Fruit fly (Drosophila melanogaster) whole organism: ENCODE data around the gene CG13026.

Experiments used
- pan ChIP-seq: fragments of >200 bp; optimal IDR thresholded peaks from 2 replicates; lab custom pipeline; 2017
- psq ChIP-seq: fragments of >200 bp; optimal IDR thresholded peaks from 2 replicates; lab custom pipeline; 2017

dm6 chr3L:16699292-16700026 is 26.5 kb downstream of the CG13026 start:
- TF ChIP-seq pan (lab: Kevin White, UChicago) (no peak), psq (lab: Kevin White, UChicago) (no peak)
